Worm (Caenorhabditis elegans): Measurements from ENCODE around the gene Y25C1A.13.

- TF ChIP-seq unc-62 (GFP tag; optimal IDR thresholded peaks at IDR 0.05) (no peak), Y56A3A.18 (GFP tag; IDR thresholded peaks at IDR 0.05) (no peak), nfya-1 (tag; optimal IDR thresholded peaks at IDR 0.05; ENCODE audit: borderline replicate concordance, insufficient read depth) (no peak), F55B11.4 (tag; optimal IDR thresholded peaks at IDR 0.05; ENCODE audit: borderline replicate concordance, insufficient read depth) (no peak), efl-1 (GFP tag; optimal IDR thresholded peaks at IDR 0.05) (no peak), lsl-1 (GFP tag; optimal IDR thresholded peaks at IDR 0.05) (no peak), attf-6 (GFP tag; IDR thresholded peaks at IDR 0.05) (no peak), tbp1 (GFP tag; optimal IDR thresholded peaks at IDR 0.05) (no peak), snpc-4 (GFP tag; optimal IDR thresholded peaks at IDR 0.05) (no peak), snpc-4 (tag; optimal IDR thresholded peaks at IDR 0.05) (no peak)
These were observed 18.0 kb upstream of the Y25C1A.13 start, which contains the start of gene chil-24 for ce11 chrII:3129007-3129406.

All from whole organism, young adult.